Worm (Caenorhabditis elegans): ENCODE results near the gene gst-19.

- TF ChIP-seq attf-5 (GFP tag; optimal IDR thresholded peaks at IDR 0.05) (no peak), unc-62 (GFP tag; optimal IDR thresholded peaks at IDR 0.05) (no peak), nfya-1 (tag; optimal IDR thresholded peaks at IDR 0.05; ENCODE audit: borderline replicate concordance, insufficient read depth) (no peak), hlh-26 (GFP tag; conservative IDR thresholded peaks at IDR 0.05) (no peak), pha-4 (tag; optimal IDR thresholded peaks at IDR 0.05) (no peak)
Measured at ce11 chrII:13617808-13618207, 9.1 kb downstream of the gst-19 start, which contains the start of gene gst-12.

Data from whole organism, young adult.